Fruit fly (Drosophila melanogaster) whole organism, wandering third instar larva: ENCODE data around the gene CG42327.

Experiments used
- Abd-B ChIP-seq: fragments of >200 bp; optimal IDR thresholded peaks from 2 replicates; lab custom pipeline; 2017; ENCODE audit warnings: missing biosample characterization, missing genetic modification characterization
- CG32264 ChIP-seq: fragments of 200-800 bp; sonication (Bioruptor generic); optimal IDR thresholded peaks from 2 replicates; lab custom pipeline; 2016; ENCODE audit warnings: missing biosample characterization, missing genetic modification characterization
- CG9705 ChIP-seq: fragments of 200-800 bp; sonication (Bioruptor generic); optimal IDR thresholded peaks from 2 replicates; lab custom pipeline; 2018; ENCODE audit warnings: missing biosample characterization, mild to moderate bottlenecking, missing genetic modification characterization
- CrebA ChIP-seq: fragments of 200-800 bp; sonication (Bioruptor generic); optimal IDR thresholded peaks from 2 replicates; lab custom pipeline; 2016; ENCODE audit warnings: missing biosample characterization, mild to moderate bottlenecking, missing genetic modification characterization, borderline replicate concordance
- Dfd ChIP-seq: fragments of >200 bp; optimal IDR thresholded peaks from 2 replicates; lab custom pipeline; 2017; ENCODE audit warnings: missing biosample characterization, missing genetic modification characterization
- Dif ChIP-seq: fragments of 200-275, 200-300 bp; sonication (Bioruptor generic); optimal IDR thresholded peaks from 2 replicates; lab custom pipeline; 2018; ENCODE audit warnings: missing biosample characterization, missing genetic modification characterization; ENCODE audit not compliant: partially characterized antibody
- Hnf4 ChIP-seq: fragments of 200-800 bp; sonication (Bioruptor generic); optimal IDR thresholded peaks from 2 replicates; lab custom pipeline; 2016; ENCODE audit warnings: missing biosample characterization, mild to moderate bottlenecking, missing genetic modification characterization
- Hr78 ChIP-seq: fragments of >200 bp; optimal IDR thresholded peaks from 2 replicates; lab custom pipeline; 2017; ENCODE audit warnings: missing biosample characterization, missing genetic modification characterization
- Jra ChIP-seq: sonication (Bioruptor generic); optimal IDR thresholded peaks from 2 replicates; lab custom pipeline; 2016; ENCODE audit warnings: missing biosample characterization, missing genetic modification characterization
- Mio ChIP-seq: sonication (Bioruptor generic); optimal IDR thresholded peaks from 2 replicates; lab custom pipeline; 2016; ENCODE audit warnings: missing biosample characterization, missing genetic modification characterization
- Myc ChIP-seq: fragments of >200 bp; optimal IDR thresholded peaks from 2 replicates; lab custom pipeline; 2017
- OdsH ChIP-seq: fragments of 200-800 bp; sonication (Bioruptor generic); optimal IDR thresholded peaks from 2 replicates; lab custom pipeline; 2016; ENCODE audit warnings: missing biosample characterization, mild to moderate bottlenecking, missing genetic modification characterization
- Rel ChIP-seq, 2 experiments: fragments of 200-800 bp; sonication (Bioruptor generic) in 1 of 2; optimal IDR thresholded peaks; 2 replicates in 1 of 2; 3 replicates in 1 of 2; lab custom pipeline; 2016 to 2019; ENCODE audit warnings: mild to moderate bottlenecking in 2 of 2, missing biosample characterization in 2 of 2, missing genetic modification characterization in 2 of 2, moderate library complexity in 1 of 2
- Sp1 ChIP-seq: fragments of 200-800 bp; sonication (Bioruptor generic); optimal IDR thresholded peaks from 3 replicates; lab custom pipeline; 2019; ENCODE audit warnings: missing biosample characterization, mild to moderate bottlenecking, missing genetic modification characterization, moderate library complexity
- br ChIP-seq: fragments of 200-800 bp; sonication (Bioruptor generic); optimal IDR thresholded peaks from 2 replicates; lab custom pipeline; 2016; ENCODE audit warnings: missing biosample characterization, missing genetic modification characterization
- dl ChIP-seq, 2 experiments: fragments of 175-275, 200-275 bp in 1 of 2; fragments of 200-275 bp in 1 of 2; sonication (Bioruptor generic); optimal IDR thresholded peaks; lab custom pipeline; 2018; ENCODE audit warnings: mild to moderate bottlenecking in 2 of 2, missing biosample characterization in 2 of 2, missing genetic modification characterization in 2 of 2, moderate library complexity in 2 of 2; ENCODE audit not compliant: partially characterized antibody in 2 of 2, insufficient read depth in 1 of 2
- ey ChIP-seq: fragments of 200-800 bp; sonication (Bioruptor generic); optimal IDR thresholded peaks from 2 replicates; lab custom pipeline; 2016; ENCODE audit warnings: missing biosample characterization, missing genetic modification characterization
- foxo ChIP-seq, 2 experiments: fragments of 200-800 bp; sonication (Bioruptor generic); optimal IDR thresholded peaks; 2 replicates in 1 of 2; 3 replicates in 1 of 2; lab custom pipeline; 2016 to 2017; ENCODE audit warnings: missing biosample characterization in 2 of 2, missing genetic modification characterization in 2 of 2
- fru ChIP-seq: fragments of 200-800 bp; sonication (Bioruptor generic); optimal IDR thresholded peaks from 3 replicates; lab custom pipeline; 2016; ENCODE audit warnings: missing biosample characterization, mild to moderate bottlenecking, missing genetic modification characterization
- h ChIP-seq: fragments of 200-800 bp; sonication (Bioruptor generic); optimal IDR thresholded peaks from 3 replicates; lab custom pipeline; 2016; ENCODE audit warnings: missing biosample characterization, mild to moderate bottlenecking, missing genetic modification characterization
- jim ChIP-seq: fragments of 175-275, 200-325 bp; sonication (Bioruptor generic); optimal IDR thresholded peaks from 2 replicates; lab custom pipeline; 2016; ENCODE audit warnings: missing biosample characterization, mild to moderate bottlenecking, missing genetic modification characterization
- lola ChIP-seq: fragments of >200 bp; optimal IDR thresholded peaks from 2 replicates; lab custom pipeline; 2017; ENCODE audit warnings: missing biosample characterization, missing genetic modification characterization
- pan ChIP-seq: fragments of >200 bp; optimal IDR thresholded peaks from 2 replicates; lab custom pipeline; 2017
- psq ChIP-seq: fragments of 200-800 bp; sonication (Bioruptor generic); optimal IDR thresholded peaks from 3 replicates; lab custom pipeline; 2017; ENCODE audit warnings: missing biosample characterization, mild to moderate bottlenecking, missing genetic modification characterization, moderate library complexity
- rgr ChIP-seq: fragments of 200-800 bp; sonication (Bioruptor generic); optimal IDR thresholded peaks from 3 replicates; lab custom pipeline; 2016; ENCODE audit warnings: missing biosample characterization, mild to moderate bottlenecking, missing genetic modification characterization
- sage ChIP-seq: fragments of 200-800 bp; sonication (Bioruptor generic); optimal IDR thresholded peaks from 2 replicates; lab custom pipeline; 2016; ENCODE audit warnings: missing biosample characterization, mild to moderate bottlenecking, missing genetic modification characterization
- sv ChIP-seq: fragments of 200-800 bp; sonication (Bioruptor generic); optimal IDR thresholded peaks from 3 replicates; lab custom pipeline; 2016; ENCODE audit warnings: missing biosample characterization, missing genetic modification characterization
- tai ChIP-seq: sonication (Bioruptor generic); optimal IDR thresholded peaks from 2 replicates; lab custom pipeline; 2016; ENCODE audit warnings: missing biosample characterization, missing genetic modification characterization
- usp ChIP-seq: fragments of >200 bp; optimal IDR thresholded peaks from 2 replicates; lab custom pipeline; 2017; ENCODE audit warnings: missing biosample characterization, missing genetic modification characterization
- woc ChIP-seq: sonication (Bioruptor generic); optimal IDR thresholded peaks from 2 replicates; lab custom pipeline; 2016; ENCODE audit warnings: missing biosample characterization, mild to moderate bottlenecking, missing genetic modification characterization

CG42327 gene

dm6 chr3R:11665925-11666687, 10.2 kb downstream of the CG42327 start:
- no peak for TF ChIP-seq foxo (GFP tag; optimal IDR thresholded peaks at IDR 0.05; lab: Kevin White, UChicago)
- TF ChIP-seq sage (GFP tag; lab: Kevin White, UChicago) = peak; percentile 21
- TF ChIP-seq psq (GFP tag; lab: Kevin White, UChicago) = no peak
- TF ChIP-seq Hnf4 = peak; percentile 21
- no peak for TF ChIP-seq h
- TF ChIP-seq Mio (GFP tag; lab: Kevin White, UChicago) = no peak
- TF ChIP-seq rgr (GFP tag; lab: Kevin White, UChicago) = no peak
- TF ChIP-seq Hr78 = no peak
- TF ChIP-seq woc (GFP tag; lab: Kevin White, UChicago) = no peak
- no peak for TF ChIP-seq ey (GFP tag; lab: Kevin White, UChicago)
- TF ChIP-seq Rel (GFP tag; optimal IDR thresholded peaks at IDR 0.05; lab: Kevin White, UChicago) = peak; percentile 1
- TF ChIP-seq Rel (tag; optimal IDR thresholded peaks at IDR 0.05; lab: Kevin White, UChicago) = peak; percentile 50
- TF ChIP-seq dl (GFP tag; optimal IDR thresholded peaks at IDR 0.05; lab: Kevin White, UChicago; ENCODE audit: insufficient read depth in 1 of 2, partially characterized antibody in 2 of 2) = no peak

DNA sequence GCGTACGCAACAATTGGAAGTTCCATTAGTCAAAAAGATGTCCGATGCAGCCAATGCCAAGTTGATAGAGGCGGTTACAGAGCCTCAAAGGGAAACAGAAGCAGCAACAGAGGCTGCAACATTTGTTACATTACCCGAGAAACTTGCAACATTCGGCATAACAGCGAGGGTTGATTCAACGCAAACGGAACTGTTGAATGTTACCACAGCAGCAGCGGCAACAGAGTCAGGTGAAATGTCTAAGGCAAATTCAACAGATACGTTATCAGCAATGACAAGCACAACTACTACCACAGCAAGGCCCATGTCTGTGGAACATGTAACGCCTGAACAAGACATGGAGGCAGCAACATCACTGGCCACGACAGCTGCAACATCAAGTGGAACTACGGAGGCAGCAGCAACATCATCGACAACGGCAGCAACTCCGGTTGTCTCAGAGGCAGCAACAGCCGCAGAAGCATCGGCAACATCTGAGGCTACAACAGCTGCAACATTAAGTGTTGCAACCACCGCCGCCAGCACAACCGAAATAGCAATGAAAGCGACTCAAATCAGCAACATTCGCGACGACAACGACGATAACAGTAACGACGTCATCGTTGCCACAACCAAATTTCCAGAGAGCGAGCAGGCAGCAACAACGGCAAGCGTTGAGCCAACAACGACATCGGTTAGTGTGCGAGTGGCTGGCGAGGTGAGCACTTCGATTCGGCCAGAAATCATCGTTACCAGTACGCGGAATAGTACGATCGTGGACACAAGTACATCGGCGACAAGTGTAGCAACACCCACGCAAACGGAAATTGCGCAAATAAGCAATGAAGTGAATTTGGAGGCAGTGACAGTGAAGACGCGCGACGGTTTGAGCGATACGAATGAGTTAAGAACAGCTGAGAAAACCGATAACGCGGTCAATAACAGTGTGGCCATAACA, 13.3 kb downstream of the CG42327 start:
- no peak for TF ChIP-seq Jra (GFP tag; lab: Kevin White, UChicago)
- TF ChIP-seq h = peak; percentile 43
- no peak for TF ChIP-seq Hnf4
- no peak for TF ChIP-seq jim
- peak; percentile 7 for TF ChIP-seq OdsH (GFP tag; lab: Kevin White, UChicago)
- TF ChIP-seq Sp1 (GFP tag; lab: Kevin White, UChicago) = peak; percentile 1
- TF ChIP-seq br = no peak
- TF ChIP-seq, all 38 proteins: peak for 3

dm6 chr3R:11669954-11670347, 14.0 kb downstream of the CG42327 start:
- TF ChIP-seq sv (GFP tag; lab: Kevin White, UChicago) (no peak), Dif (no peak), Dfd (GFP tag; lab: Kevin White, UChicago) (no peak), rgr (GFP tag; lab: Kevin White, UChicago) (no peak), woc (GFP tag; lab: Kevin White, UChicago) (no peak), Sp1 (GFP tag; lab: Kevin White, UChicago) (no peak)

DNA sequence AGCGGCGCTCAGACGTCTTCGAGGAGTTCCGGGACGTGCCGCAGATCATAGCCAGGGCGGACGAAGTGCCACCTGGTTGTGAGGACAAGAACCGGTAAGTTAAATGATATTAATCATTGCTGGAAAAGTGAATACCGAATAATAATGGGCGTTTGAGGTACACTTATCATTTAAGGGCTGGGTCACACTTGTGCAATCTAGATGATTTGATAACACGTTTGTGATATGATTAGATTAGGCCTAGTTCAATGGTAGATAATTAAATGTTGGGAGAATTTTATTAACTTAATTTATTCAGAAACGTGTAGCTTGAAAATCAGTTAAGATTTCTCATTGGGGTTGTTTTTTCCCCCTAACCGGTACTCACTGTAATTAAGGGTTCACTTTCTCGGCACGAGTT, 14.9 kb downstream of the CG42327 start:
- no peak for TF ChIP-seq Abd-B (GFP tag; lab: Kevin White, UChicago)
- no peak for TF ChIP-seq CG9705 (GFP tag; lab: Kevin White, UChicago)
- TF ChIP-seq Hnf4 = no peak
- no peak for TF ChIP-seq Jra (GFP tag; lab: Kevin White, UChicago)
- TF ChIP-seq Hr78 = no peak
- no peak for TF ChIP-seq Mio (GFP tag; lab: Kevin White, UChicago)
- no peak for TF ChIP-seq rgr (GFP tag; lab: Kevin White, UChicago)
- no peak for TF ChIP-seq CG32264 (GFP tag; lab: Kevin White, UChicago)
- no peak for TF ChIP-seq pan (lab: Kevin White, UChicago)
- no peak for TF ChIP-seq usp
- no peak for TF ChIP-seq Dif
- TF ChIP-seq jim = no peak
- no peak for TF ChIP-seq lola
- TF ChIP-seq Myc (lab: Kevin White, UChicago) = no peak
- TF ChIP-seq sv (GFP tag; lab: Kevin White, UChicago) = no peak
- TF ChIP-seq ey (GFP tag; lab: Kevin White, UChicago) = no peak
- no peak for TF ChIP-seq tai (GFP tag; lab: Kevin White, UChicago)
- TF ChIP-seq woc (GFP tag; lab: Kevin White, UChicago) = no peak
- no peak for TF ChIP-seq Rel (GFP tag; optimal IDR thresholded peaks at IDR 0.05; lab: Kevin White, UChicago)
- no peak for TF ChIP-seq Rel (tag; optimal IDR thresholded peaks at IDR 0.05; lab: Kevin White, UChicago)

DNA sequence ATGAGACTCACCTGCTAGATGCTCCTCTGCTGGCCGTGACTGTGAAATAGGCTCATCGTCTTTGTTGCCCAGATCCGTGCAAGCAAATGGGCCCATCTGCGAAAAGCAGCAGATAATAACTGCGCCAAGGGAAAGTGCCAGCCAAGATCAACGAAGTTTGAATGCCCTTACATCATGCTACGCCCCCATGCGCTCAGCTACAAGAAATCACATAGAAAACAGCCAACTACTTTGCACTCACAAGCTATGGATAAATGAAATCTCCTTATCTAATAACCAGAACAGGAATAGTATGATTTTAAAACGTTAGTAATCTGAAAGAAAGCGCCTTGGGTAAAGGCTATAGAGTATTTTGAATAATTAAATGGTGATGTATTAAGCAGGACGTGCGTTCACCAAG, 15.8 kb downstream of the CG42327 start:
- TF ChIP-seq CrebA = no peak
- TF ChIP-seq foxo (GFP tag; optimal IDR thresholded peaks at IDR 0.05; lab: Kevin White, UChicago) = peak in 1 of 2 experiments; percentile 19
- no peak for TF ChIP-seq Dfd (GFP tag; lab: Kevin White, UChicago)
- no peak for TF ChIP-seq br
- no peak for TF ChIP-seq jim
- no peak for TF ChIP-seq fru (GFP tag; lab: Kevin White, UChicago)
- TF ChIP-seq, all 38 proteins: peak for 1
